Fruit fly (Drosophila melanogaster): ENCODE results near the gene Vps15.
A peak's percentile ranks its signal among the peaks of the same experiment; 100 is the strongest.

Vps15 gene

dm6 chr3R:9245576-9246200, at the start of gene Vps15:
TSS of gene Vps15 (minus strand) at chr3R:9245869.
- TF ChIP-seq Sp1 (GFP tag; optimal IDR thresholded peaks at IDR 0.05) (peak; percentile 79), Hr78 (GFP tag; optimal IDR thresholded peaks at IDR 0.05) (no peak), Jra (GFP tag; optimal IDR thresholded peaks at IDR 0.05) (peak; percentile 56), HLH106 (tag; optimal IDR thresholded peaks at IDR 0.05) (peak; percentile 79), N (GFP tag; optimal IDR thresholded peaks at IDR 0.05) (no peak), br (GFP tag; optimal IDR thresholded peaks at IDR 0.05) (peak; percentile 33), CrebA (GFP tag; optimal IDR thresholded peaks at IDR 0.05; ENCODE audit: borderline replicate concordance) (no peak), tai (GFP tag; optimal IDR thresholded peaks at IDR 0.05) (no peak), sage (GFP tag; optimal IDR thresholded peaks at IDR 0.05) (peak; percentile 28), h (GFP tag; optimal IDR thresholded peaks at IDR 0.05) (peak; percentile 75), brk (GFP tag; optimal IDR thresholded peaks at IDR 0.05) (peak; percentile 85), GATAd (GFP tag; optimal IDR thresholded peaks at IDR 0.05) (peak; percentile 6), rgr (GFP tag; optimal IDR thresholded peaks at IDR 0.05) (peak; percentile 71), Abd-B (GFP tag; optimal IDR thresholded peaks at IDR 0.05) (no peak), fru (GFP tag; optimal IDR thresholded peaks at IDR 0.05) (peak; percentile 74), Mio (GFP tag; optimal IDR thresholded peaks at IDR 0.05) (no peak), OdsH (GFP tag; optimal IDR thresholded peaks at IDR 0.05) (peak; percentile 73), Hr83 (GFP tag; optimal IDR thresholded peaks at IDR 0.05; ENCODE audit: poor library complexity, severe bottlenecking) (no peak), Rel (GFP tag; optimal IDR thresholded peaks at IDR 0.05) (no peak), Rel (tag; optimal IDR thresholded peaks at IDR 0.05) (peak; percentile 37), pan (optimal IDR thresholded peaks at IDR 0.05) (no peak), Hnf4 (GFP tag; optimal IDR thresholded peaks at IDR 0.05) (peak; percentile 86), lola (GFP tag; optimal IDR thresholded peaks at IDR 0.05) (no peak), sv (GFP tag; optimal IDR thresholded peaks at IDR 0.05) (peak; percentile 19), foxo (GFP tag; optimal IDR thresholded peaks at IDR 0.05) (peak in 1 of 2 experiments; percentile 72), jim (GFP tag; optimal IDR thresholded peaks at IDR 0.05) (no peak), CG9705 (GFP tag; optimal IDR thresholded peaks at IDR 0.05) (peak; percentile 51), Myc (optimal IDR thresholded peaks at IDR 0.05) (no peak), Dfd (GFP tag; optimal IDR thresholded peaks at IDR 0.05) (no peak), dl (GFP tag; optimal IDR thresholded peaks at IDR 0.05; ENCODE audit: insufficient read depth in 1 of 2, partially characterized antibody in 2 of 2) (no peak), ey (GFP tag; optimal IDR thresholded peaks at IDR 0.05) (peak; percentile 73), psq (GFP tag; optimal IDR thresholded peaks at IDR 0.05) (peak; percentile 30), dsf (GFP tag; optimal IDR thresholded peaks at IDR 0.05; ENCODE audit: borderline replicate concordance) (peak; percentile 38), woc (GFP tag; optimal IDR thresholded peaks at IDR 0.05) (peak; percentile 82), usp (GFP tag; optimal IDR thresholded peaks at IDR 0.05) (no peak), Vsx2 (GFP tag; optimal IDR thresholded peaks at IDR 0.05; ENCODE audit: partially characterized antibody) (no peak), Dif (GFP tag; optimal IDR thresholded peaks at IDR 0.05; ENCODE audit: partially characterized antibody) (no peak), CG32264 (GFP tag; optimal IDR thresholded peaks at IDR 0.05) (no peak), dmrt93B (GFP tag; optimal IDR thresholded peaks at IDR 0.05) (peak; percentile 25)

DNA sequence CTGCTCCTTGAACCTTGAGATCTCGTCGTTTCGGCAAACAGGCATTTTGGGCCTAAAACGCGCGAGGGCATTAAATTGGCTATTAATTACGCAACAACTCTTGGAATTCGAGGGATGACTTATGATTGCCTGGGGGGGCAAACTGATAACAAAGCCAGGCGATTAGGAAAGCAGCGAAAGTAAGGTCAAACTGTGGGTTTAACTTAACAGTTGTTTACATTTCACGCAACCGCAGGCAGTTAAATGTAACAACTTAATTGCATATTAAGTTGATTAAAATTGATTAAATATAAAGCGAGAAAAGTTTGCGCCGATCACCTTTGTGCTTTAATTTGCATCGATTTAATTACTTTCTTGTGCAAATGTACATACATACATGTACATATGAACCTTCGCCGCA, 42.0 kb upstream of the Vps15 start:
- TF ChIP-seq Jra (GFP tag; optimal IDR thresholded peaks at IDR 0.05): no peak
- TF ChIP-seq GATAd (GFP tag; optimal IDR thresholded peaks at IDR 0.05): no peak
- TF ChIP-seq usp (GFP tag; optimal IDR thresholded peaks at IDR 0.05): no peak
- no peak for TF ChIP-seq fru (GFP tag; optimal IDR thresholded peaks at IDR 0.05)

dm6 chr3R:9266765-9267164, 21.1 kb upstream of the Vps15 start, which contains the start of the genes TrpRS and Vps16A:
TSS of gene TrpRS (minus strand) at chr3R:9266904.
TSS of gene Vps16A (plus strand) at chr3R:9267019.
- no peak for TF ChIP-seq lola (GFP tag; optimal IDR thresholded peaks at IDR 0.05)
- no peak for TF ChIP-seq brk (GFP tag; optimal IDR thresholded peaks at IDR 0.05)
- TF ChIP-seq Myc (optimal IDR thresholded peaks at IDR 0.05): no peak
- no peak for TF ChIP-seq pan (optimal IDR thresholded peaks at IDR 0.05)
- peak; percentile 43 for TF ChIP-seq Hr83 (GFP tag; optimal IDR thresholded peaks at IDR 0.05; ENCODE audit: poor library complexity, severe bottlenecking)
- no peak for TF ChIP-seq Hr78 (GFP tag; optimal IDR thresholded peaks at IDR 0.05)
- TF ChIP-seq woc (GFP tag; optimal IDR thresholded peaks at IDR 0.05): no peak
- no peak for TF ChIP-seq tai (GFP tag; optimal IDR thresholded peaks at IDR 0.05)
- TF ChIP-seq Dif (GFP tag; optimal IDR thresholded peaks at IDR 0.05; ENCODE audit: partially characterized antibody): peak; percentile 3
- TF ChIP-seq CG9705 (GFP tag; optimal IDR thresholded peaks at IDR 0.05): no peak

All from whole organism, wandering third instar larva.